Worm (Caenorhabditis elegans): ENCODE data around the gene F42A10.7.

F42A10.7 gene

ce11 chrIII:6168497-6169227, 9.8 kb downstream of the F42A10.7 start, which contains the start of gene efk-1:
TSS of gene efk-1 (minus strand) at chrIII:6168547.
- no peak for TF ChIP-seq egrh-3 (GFP tag; IDR thresholded peaks at IDR 0.05)
- no peak for TF ChIP-seq madf-3 (GFP tag; IDR thresholded peaks at IDR 0.05)
- no peak for TF ChIP-seq hmg-1.2 (GFP tag; IDR thresholded peaks at IDR 0.05)
- TF ChIP-seq aptf-2 (GFP tag; conservative IDR thresholded peaks at IDR 0.05): no peak
- TF ChIP-seq die-1 (tag; optimal IDR thresholded peaks at IDR 0.05): no peak
- TF ChIP-seq atf-7 (tag; optimal IDR thresholded peaks at IDR 0.05): no peak
- no peak for TF ChIP-seq egl-44 (GFP tag; IDR thresholded peaks at IDR 0.05)
- no peak for TF ChIP-seq F10E7.11 (tag; optimal IDR thresholded peaks at IDR 0.05)
- TF ChIP-seq ztf-18 (tag; optimal IDR thresholded peaks at IDR 0.05): no peak
- TF ChIP-seq nhr-80 (tag; optimal IDR thresholded peaks at IDR 0.05): no peak
- no peak for TF ChIP-seq repo-1 (tag; optimal IDR thresholded peaks at IDR 0.05)
- no peak for TF ChIP-seq hlh-26 (GFP tag; conservative IDR thresholded peaks at IDR 0.05)
- TF ChIP-seq mxl-1 (tag; optimal IDR thresholded peaks at IDR 0.05): no peak
- TF ChIP-seq Y53F4B.3 (GFP tag; IDR thresholded peaks at IDR 0.05): no peak
- TF ChIP-seq dpff-1 (tag; optimal IDR thresholded peaks at IDR 0.05): no peak
- no peak for TF ChIP-seq rpc-1 (optimal IDR thresholded peaks at IDR 0.05)
- TF ChIP-seq rpc-1 (tag; optimal IDR thresholded peaks at IDR 0.05): no peak
- no peak for TF ChIP-seq dpl-1 (GFP tag; optimal IDR thresholded peaks at IDR 0.05)
- no peak for TF ChIP-seq tlf-1 (GFP tag; optimal IDR thresholded peaks at IDR 0.05)
- TF ChIP-seq ets-4 (GFP tag; optimal IDR thresholded peaks at IDR 0.05): no peak
- peak; percentile 14 for TF ChIP-seq zim-3 (tag; optimal IDR thresholded peaks at IDR 0.05)
- no peak for TF ChIP-seq mcd-1 (GFP tag; IDR thresholded peaks at IDR 0.05)
- no peak for TF ChIP-seq nhr-27 (tag; optimal IDR thresholded peaks at IDR 0.05)
- no peak for TF ChIP-seq mel-28 (tag; optimal IDR thresholded peaks at IDR 0.05; ENCODE audit: borderline replicate concordance)
- no peak for TF ChIP-seq ceh-40 (GFP tag; IDR thresholded peaks at IDR 0.05)
- 0 out of 2 replicates have a peak, but pooled peaks have one; percentile 46 for TF ChIP-seq F39B2.1 (GFP tag; IDR thresholded peaks at IDR 0.05)
- TF ChIP-seq tbx-9 (tag; optimal IDR thresholded peaks at IDR 0.05; ENCODE audit: borderline replicate concordance): no peak
- peak; percentile 30; the same call in 1 of the 2 replicates for TF ChIP-seq dox-1 (GFP tag; IDR thresholded peaks at IDR 0.05)
- 0 out of 2 replicates have a peak, but pooled peaks have one; percentile 23 for TF ChIP-seq Y95B8A.8 (GFP tag; IDR thresholded peaks at IDR 0.05)
- TF ChIP-seq attf-5 (GFP tag; optimal IDR thresholded peaks at IDR 0.05): peak; percentile 61
- no peak for TF ChIP-seq zfh-2 (GFP tag; conservative IDR thresholded peaks at IDR 0.05)
- peak; percentile 78 for TF ChIP-seq ama-1 (optimal IDR thresholded peaks at IDR 0.05)
- TF ChIP-seq ama-1 (GFP tag; optimal IDR thresholded peaks at IDR 0.05): no peak
- no peak for TF ChIP-seq lir-1 (GFP tag; conservative IDR thresholded peaks at IDR 0.05)
- TF ChIP-seq cebp-1 (GFP tag; IDR thresholded peaks at IDR 0.05): no peak
- peak; percentile 44 for TF ChIP-seq cebp-1 (tag; optimal IDR thresholded peaks at IDR 0.05)
- TF ChIP-seq cebp-2 (GFP tag; IDR thresholded peaks at IDR 0.05): no peak
- no peak for TF ChIP-seq hlh-12 (tag; optimal IDR thresholded peaks at IDR 0.05)

- TF ChIP-seq nfyb-1 (GFP tag; IDR thresholded peaks at IDR 0.05) (peak; percentile 20; the same call in 1 of the 2 replicates), T07F8.4 (tag; optimal IDR thresholded peaks at IDR 0.05) (no peak)
Observed at ce11 chrIII:6166634-6167033, 11.9 kb downstream of the F42A10.7 start.

Data from whole organism, young adult.